Worm (Caenorhabditis elegans) whole organism, mixed stage, embryonic: Measurements from ENCODE around the gene smex-2.

Source experiments
- M03D4.4 ChIP-seq: sonication (generic microtip); optimal IDR thresholded peaks from 2 replicates; lab custom pipeline; 2017; ENCODE audit warnings: mild to moderate bottlenecking, missing genetic modification characterization, missing compliant biosample characterization
- bed-3 ChIP-seq: fragments of 200-800 bp; sonication (Bioruptor generic); optimal IDR thresholded peaks from 3 replicates; lab custom pipeline; 2018; ENCODE audit warnings: mild to moderate bottlenecking, missing genetic modification characterization, moderate library complexity, missing compliant biosample characterization
- blmp-1 ChIP-seq: fragments of 150-350 bp; optimal IDR thresholded peaks from 2 replicates; lab custom pipeline; 2014; ENCODE audit warnings: missing biosample characterization, missing genetic modification characterization
- ceh-39 ChIP-seq: fragments of 150-350 bp; optimal IDR thresholded peaks from 2 replicates; lab custom pipeline; 2014; ENCODE audit warnings: missing biosample characterization, missing genetic modification characterization
- ceh-43 ChIP-seq: fragments of 200-800 bp; sonication (Bioruptor generic); optimal IDR thresholded peaks from 2 replicates; lab custom pipeline; 2018; ENCODE audit warnings: mild to moderate bottlenecking, missing genetic modification characterization, moderate library complexity, missing compliant biosample characterization
- ceh-83 ChIP-seq: fragments of 200-800 bp; sonication (Bioruptor generic); optimal IDR thresholded peaks from 2 replicates; lab custom pipeline; 2018; ENCODE audit warnings: mild to moderate bottlenecking, missing genetic modification characterization, missing compliant biosample characterization
- ces-1 ChIP-seq: fragments of 150-350 bp; optimal IDR thresholded peaks from 2 replicates; lab custom pipeline; 2014; ENCODE audit warnings: missing biosample characterization, missing genetic modification reagents, missing genetic modification characterization
- cnd-1 ChIP-seq: fragments of 200-800 bp; sonication (Bioruptor generic); optimal IDR thresholded peaks from 2 replicates; lab custom pipeline; 2018; ENCODE audit warnings: mild to moderate bottlenecking, missing genetic modification characterization, missing compliant biosample characterization
- drap-1 ChIP-seq: fragments of 200-800 bp; sonication (Bioruptor generic); optimal IDR thresholded peaks from 3 replicates; lab custom pipeline; 2018; ENCODE audit warnings: mild to moderate bottlenecking, missing genetic modification characterization, missing compliant biosample characterization
- elt-1 ChIP-seq: sonication (generic microtip); optimal IDR thresholded peaks from 2 replicates; lab custom pipeline; 2017; ENCODE audit warnings: missing genetic modification characterization, mild to moderate bottlenecking, missing compliant biosample characterization, antibody characterized with exemption, moderate library complexity, borderline replicate concordance; ENCODE audit not compliant: insufficient read depth
- flh-1 ChIP-seq: fragments of 200-800 bp; sonication (Bioruptor generic); optimal IDR thresholded peaks from 2 replicates; lab custom pipeline; 2018; ENCODE audit warnings: mild to moderate bottlenecking, missing genetic modification characterization, moderate library complexity, missing compliant biosample characterization
- ham-2 ChIP-seq: fragments of 200-800 bp; sonication (Bioruptor generic); optimal IDR thresholded peaks from 2 replicates; lab custom pipeline; 2018; ENCODE audit warnings: mild to moderate bottlenecking, missing genetic modification characterization, missing compliant biosample characterization
- hlh-1 ChIP-seq: fragments of 150-350 bp; optimal IDR thresholded peaks from 2 replicates; lab custom pipeline; 2014; ENCODE audit warnings: missing biosample characterization, missing genetic modification reagents, missing genetic modification characterization
- lin-13 ChIP-seq: fragments of 150-350 bp; optimal IDR thresholded peaks from 2 replicates; lab custom pipeline; 2014; ENCODE audit warnings: missing biosample characterization, missing genetic modification characterization
- lin-32 ChIP-seq: fragments of 200-800 bp; sonication (Bioruptor generic); optimal IDR thresholded peaks from 2 replicates; lab custom pipeline; 2018; ENCODE audit warnings: mild to moderate bottlenecking, missing genetic modification characterization, missing compliant biosample characterization
- lsy-2 ChIP-seq: fragments of 150-350 bp; optimal IDR thresholded peaks from 2 replicates; lab custom pipeline; 2014; ENCODE audit warnings: missing biosample characterization, missing genetic modification characterization
- mab-5 ChIP-seq: fragments of 150-350 bp; optimal IDR thresholded peaks from 2 replicates; lab custom pipeline; 2014; ENCODE audit warnings: missing biosample characterization, missing genetic modification characterization
- mep-1 ChIP-seq: fragments of 150-350 bp; optimal IDR thresholded peaks from 2 replicates; lab custom pipeline; 2017; ENCODE audit warnings: missing biosample characterization, missing genetic modification reagents, missing genetic modification characterization, inconsistent platforms
- mls-2 ChIP-seq: sonication (generic microtip); optimal IDR thresholded peaks from 2 replicates; lab custom pipeline; 2016; ENCODE audit warnings: mild to moderate bottlenecking, missing genetic modification characterization, moderate library complexity, missing compliant biosample characterization
- nhr-2 ChIP-seq: fragments of 150-350 bp; optimal IDR thresholded peaks from 2 replicates; lab custom pipeline; 2014; ENCODE audit warnings: missing biosample characterization, missing genetic modification characterization
- nhr-237 ChIP-seq: fragments of 150-350 bp; optimal IDR thresholded peaks from 2 replicates; lab custom pipeline; 2014; ENCODE audit warnings: missing biosample characterization, missing genetic modification characterization
- pha-4 ChIP-seq: fragments of 150-350 bp; optimal IDR thresholded peaks from 2 replicates; lab custom pipeline; 2018; ENCODE audit warnings: missing biosample characterization, missing genetic modification reagents, missing genetic modification characterization
- sem-2 ChIP-seq: fragments of 200-800 bp; sonication (Bioruptor generic); optimal IDR thresholded peaks from 2 replicates; lab custom pipeline; 2018; ENCODE audit warnings: mild to moderate bottlenecking, missing genetic modification characterization, missing compliant biosample characterization
- snpc-4 ChIP-seq: fragments of 150-350 bp; optimal IDR thresholded peaks from 2 replicates; lab custom pipeline; 2014; ENCODE audit warnings: missing biosample characterization, missing genetic modification characterization
- sptf-1 ChIP-seq: sonication (generic microtip); optimal IDR thresholded peaks from 2 replicates; lab custom pipeline; 2017; ENCODE audit warnings: mild to moderate bottlenecking, missing genetic modification characterization, moderate library complexity, missing compliant biosample characterization
- tbx-8 ChIP-seq: fragments of 200-800 bp; sonication (Bioruptor generic); optimal IDR thresholded peaks from 2 replicates; lab custom pipeline; 2018; ENCODE audit warnings: mild to moderate bottlenecking, missing genetic modification characterization, moderate library complexity, missing compliant biosample characterization
- unc-120 ChIP-seq: sonication (generic microtip); optimal IDR thresholded peaks from 2 replicates; lab custom pipeline; 2017; ENCODE audit warnings: missing genetic modification characterization, missing compliant biosample characterization; ENCODE audit not compliant: poor library complexity, severe bottlenecking
- unc-62 ChIP-seq: fragments of 150-350 bp; optimal IDR thresholded peaks from 2 replicates; lab custom pipeline; 2014; ENCODE audit warnings: missing biosample characterization, missing genetic modification reagents, missing genetic modification characterization
- zip-8 ChIP-seq: fragments of 150-350 bp; optimal IDR thresholded peaks from 2 replicates; lab custom pipeline; 2014; ENCODE audit warnings: missing biosample characterization, missing genetic modification characterization
- ztf-11 ChIP-seq: fragments of 150-350 bp; optimal IDR thresholded peaks from 2 replicates; lab custom pipeline; 2014; ENCODE audit warnings: missing biosample characterization, missing genetic modification characterization

smex-2 gene

ce11 chrX:2039358-2039757 lies at the start of gene smex-2:
Gene smex-2, minus strand, starts transcription at chrX:2039458.
- no peak for TF ChIP-seq ceh-43 (GFP tag; lab: Kevin White, UChicago)
- TF ChIP-seq lin-32 (GFP tag; lab: Kevin White, UChicago), result no peak
- no peak for TF ChIP-seq sptf-1 (tag; lab: Kevin White, UChicago)
- TF ChIP-seq pha-4 (tag; lab: Kevin White, UChicago), result no peak
- no peak for TF ChIP-seq flh-1
- TF ChIP-seq mab-5 (tag; lab: Kevin White, UChicago), result no peak
- no peak for TF ChIP-seq blmp-1
- TF ChIP-seq ces-1, result no peak
- TF ChIP-seq unc-120 (tag; lab: Kevin White, UChicago), result no peak
- no peak for TF ChIP-seq nhr-2 (tag; lab: Kevin White, UChicago)
- TF ChIP-seq sem-2 (GFP tag; lab: Kevin White, UChicago), result no peak
- no peak for TF ChIP-seq ceh-83 (GFP tag; lab: Kevin White, UChicago)
- no peak for TF ChIP-seq elt-1 (tag; lab: Kevin White, UChicago)
- no peak for TF ChIP-seq lin-13

- no peak for TF ChIP-seq bed-3 (GFP tag; lab: Kevin White, UChicago)
- peak; percentile 29 for TF ChIP-seq ces-1
- no peak for TF ChIP-seq flh-1
- TF ChIP-seq, all 35 proteins: peak for 1
These were observed 48.5 kb upstream of the smex-2 start for ce11 chrX:2087716-2088115.

ce11 chrX:2085494-2085893 lies 46.2 kb upstream of the smex-2 start:
- TF ChIP-seq zip-8 (tag; lab: Kevin White, UChicago) (no peak), lsy-2 (peak; percentile 3)

- no peak for TF ChIP-seq lin-13
- no peak for TF ChIP-seq mls-2 (tag; lab: Kevin White, UChicago)
- TF ChIP-seq bed-3 (GFP tag; lab: Kevin White, UChicago), result no peak
- TF ChIP-seq lin-32 (GFP tag; lab: Kevin White, UChicago), result no peak
- no peak for TF ChIP-seq ceh-43 (GFP tag; lab: Kevin White, UChicago)
- no peak for TF ChIP-seq unc-120 (tag; lab: Kevin White, UChicago)
- no peak for TF ChIP-seq nhr-237 (tag; lab: Kevin White, UChicago)
- TF ChIP-seq ceh-83 (GFP tag; lab: Kevin White, UChicago), result no peak
- no peak for TF ChIP-seq elt-1 (tag; lab: Kevin White, UChicago)
- TF ChIP-seq drap-1, result no peak
- TF ChIP-seq ham-2 (GFP tag; lab: Kevin White, UChicago), result no peak
- TF ChIP-seq ztf-11 (tag; lab: Kevin White, UChicago), result no peak
- no peak for TF ChIP-seq tbx-8
- TF ChIP-seq sptf-1 (tag; lab: Kevin White, UChicago), result no peak
These were observed 45.7 kb upstream of the smex-2 start, which contains the start of gene F49H12.2 for ce11 chrX:2084988-2085387. Gene F49H12.2, plus strand, starts transcription at chrX:2085288.

ce11 chrX:2084019-2084418 lies 44.8 kb upstream of the smex-2 start, which contains the start of gene F49H12.3:
Gene F49H12.3, plus strand, starts transcription at chrX:2084375.
- TF ChIP-seq lin-32 (GFP tag; lab: Kevin White, UChicago) (no peak), ceh-39 (tag; lab: Kevin White, UChicago) (no peak), lsy-2 (peak; percentile 48)

ce11 chrX:2079536-2079935 lies 40.3 kb upstream of the smex-2 start, which contains the start of gene F49H12.4:
Gene F49H12.4, plus strand, starts transcription at chrX:2079836.
- TF ChIP-seq mep-1, result no peak
- TF ChIP-seq nhr-237 (tag; lab: Kevin White, UChicago), result no peak
- no peak for TF ChIP-seq flh-1
- no peak for TF ChIP-seq blmp-1
- no peak for TF ChIP-seq drap-1
- no peak for TF ChIP-seq tbx-8
- TF ChIP-seq lsy-2, result no peak
- no peak for TF ChIP-seq ces-1
- no peak for TF ChIP-seq snpc-4 (tag; lab: Kevin White, UChicago)
- no peak for TF ChIP-seq bed-3 (GFP tag; lab: Kevin White, UChicago)
- TF ChIP-seq M03D4.4 (tag; lab: Kevin White, UChicago), result no peak
- TF ChIP-seq elt-1 (tag; lab: Kevin White, UChicago), result no peak
- TF ChIP-seq zip-8 (tag; lab: Kevin White, UChicago), result no peak
- TF ChIP-seq cnd-1, result no peak
- TF ChIP-seq unc-62 (GFP tag; lab: Kevin White, UChicago), result no peak
- no peak for TF ChIP-seq mab-5 (tag; lab: Kevin White, UChicago)
- TF ChIP-seq ham-2 (GFP tag; lab: Kevin White, UChicago), result no peak
- TF ChIP-seq hlh-1 (tag; lab: Kevin White, UChicago), result no peak
- no peak for TF ChIP-seq ceh-83 (GFP tag; lab: Kevin White, UChicago)
- no peak for TF ChIP-seq lin-32 (GFP tag; lab: Kevin White, UChicago)
